Fruit fly (Drosophila melanogaster) whole organism, embryonic: ENCODE data around the gene CG4452.

ENCODE experiments used
- ATbp ChIP-seq: fragments of 200-800 bp; sonication (Bioruptor generic); optimal IDR thresholded peaks from 2 replicates; lab custom pipeline; 2017; ENCODE audit warnings: missing biosample characterization, mild to moderate bottlenecking, missing genetic modification characterization, missing genetic modification reagents
- Bdp1 ChIP-seq: fragments of 200-800 bp; sonication (Bioruptor generic); optimal IDR thresholded peaks from 3 replicates; lab custom pipeline; 2016; ENCODE audit warnings: missing biosample characterization, missing genetic modification characterization
- CG10267 ChIP-seq: fragments of 200-800 bp; sonication (Bioruptor generic); optimal IDR thresholded peaks from 2 replicates; lab custom pipeline; 2018; ENCODE audit warnings: missing biosample characterization, mild to moderate bottlenecking, missing genetic modification characterization, moderate library complexity
- CG10654 ChIP-seq: fragments of 200-800 bp; sonication (Bioruptor generic); optimal IDR thresholded peaks from 2 replicates; lab custom pipeline; 2016; ENCODE audit warnings: missing biosample characterization, missing genetic modification characterization
- CG12104 ChIP-seq: fragments of 200-800 bp; sonication (Bioruptor generic); optimal IDR thresholded peaks from 3 replicates; lab custom pipeline; 2016; ENCODE audit warnings: missing biosample characterization, missing genetic modification characterization
- CG12299 ChIP-seq: fragments of 200-800 bp; sonication (Bioruptor generic); optimal IDR thresholded peaks from 2 replicates; lab custom pipeline; 2018; ENCODE audit warnings: missing biosample characterization, mild to moderate bottlenecking, missing genetic modification characterization
- CG13287 ChIP-seq: fragments of 200-800 bp; sonication (Bioruptor generic); IDR thresholded peaks from 2 replicates; pipeline ENCODE4 v1.3.6; 2022; ENCODE audit warnings: missing biosample characterization, missing genetic modification characterization; ENCODE audit not compliant: partially characterized antibody
- CG13424 ChIP-seq: fragments of 200-800 bp; sonication (Bioruptor generic); optimal IDR thresholded peaks from 2 replicates; lab custom pipeline; 2019; ENCODE audit warnings: missing biosample characterization, mild to moderate bottlenecking, missing genetic modification characterization, moderate library complexity
- CG14710 ChIP-seq: fragments of 200-800 bp; sonication (Bioruptor generic); optimal IDR thresholded peaks from 3 replicates; lab custom pipeline; 2019; ENCODE audit warnings: missing biosample characterization, mild to moderate bottlenecking, missing genetic modification characterization, moderate library complexity
- CG16815 ChIP-seq: fragments of 200-800 bp; sonication (Bioruptor generic); optimal IDR thresholded peaks from 3 replicates; lab custom pipeline; 2017; ENCODE audit warnings: missing biosample characterization, mild to moderate bottlenecking, missing genetic modification characterization
- CG17328 ChIP-seq: fragments of 200-800 bp; sonication (Bioruptor generic); IDR thresholded peaks from 2 replicates; pipeline ENCODE4 v1.3.6; 2022; ENCODE audit warnings: missing biosample characterization, missing genetic modification characterization
- CG17385 ChIP-seq: fragments of 200-800 bp; sonication (Bioruptor generic); optimal IDR thresholded peaks from 3 replicates; lab custom pipeline; 2018; ENCODE audit warnings: missing biosample characterization, mild to moderate bottlenecking, missing genetic modification characterization
- CG18011 ChIP-seq: fragments of 200-800 bp; sonication (Bioruptor generic); optimal IDR thresholded peaks from 2 replicates; lab custom pipeline; 2017; ENCODE audit warnings: missing biosample characterization, missing genetic modification characterization, mild to moderate bottlenecking, moderate library complexity, missing genotype
- CG2116 ChIP-seq: fragments of 200-800 bp; sonication (Bioruptor generic); optimal IDR thresholded peaks from 3 replicates; lab custom pipeline; 2018; ENCODE audit warnings: missing biosample characterization, mild to moderate bottlenecking, missing genetic modification characterization
- CG4730 ChIP-seq: fragments of 200-800 bp; sonication (Bioruptor generic); IDR thresholded peaks from 2 replicates; pipeline ENCODE4 v1.3.6; 2022; ENCODE audit warnings: missing biosample characterization, missing genetic modification characterization
- CG4820 ChIP-seq: fragments of 200-800 bp; sonication (Bioruptor generic); optimal IDR thresholded peaks from 3 replicates; lab custom pipeline; 2016; ENCODE audit warnings: missing biosample characterization, missing genetic modification characterization
- CG6654 ChIP-seq: fragments of 200-800 bp; sonication (Bioruptor generic); optimal IDR thresholded peaks from 2 replicates; lab custom pipeline; 2017; ENCODE audit warnings: missing biosample characterization, mild to moderate bottlenecking, missing genetic modification characterization
- CG6765 ChIP-seq: fragments of 200-800 bp; sonication (Bioruptor generic); optimal IDR thresholded peaks from 3 replicates; lab custom pipeline; 2017; ENCODE audit warnings: missing biosample characterization, mild to moderate bottlenecking, missing genetic modification characterization
- CG7786 ChIP-seq: fragments of 200-800 bp; sonication (Bioruptor generic); optimal IDR thresholded peaks from 2 replicates; lab custom pipeline; 2016; ENCODE audit warnings: missing biosample characterization, missing genetic modification characterization
- CG9727 ChIP-seq: fragments of 200-800 bp; sonication (Bioruptor generic); optimal IDR thresholded peaks from 3 replicates; lab custom pipeline; 2017; ENCODE audit warnings: missing biosample characterization, mild to moderate bottlenecking, missing genetic modification characterization
- CG9817 ChIP-seq: fragments of 200-800 bp; sonication (Bioruptor generic); optimal IDR thresholded peaks from 2 replicates; lab custom pipeline; 2018; ENCODE audit warnings: missing biosample characterization, mild to moderate bottlenecking, missing genetic modification characterization, moderate library complexity
- CG9932 ChIP-seq: fragments of 200-800 bp; sonication (Bioruptor generic); IDR thresholded peaks from 2 replicates; pipeline ENCODE4 v1.3.6; 2022; ENCODE audit warnings: missing biosample characterization, missing genetic modification characterization
- E2f2 ChIP-seq: fragments of 200-800 bp; sonication (Bioruptor generic); IDR thresholded peaks from 2 replicates; pipeline ENCODE4 v1.3.6; 2022; ENCODE audit warnings: missing biosample characterization, missing genetic modification characterization
- Ets97D ChIP-seq: fragments of 200-800 bp; sonication (Bioruptor generic); optimal IDR thresholded peaks from 3 replicates; lab custom pipeline; 2016; ENCODE audit warnings: missing biosample characterization, missing genetic modification characterization
- Hmx ChIP-seq: fragments of 200-800 bp; sonication (Bioruptor generic); optimal IDR thresholded peaks from 2 replicates; lab custom pipeline; 2016; ENCODE audit warnings: missing biosample characterization, missing genetic modification characterization
- Hr78 ChIP-seq, 2 experiments: fragments of 200-800 bp in 1 of 2; fragments of >200 bp in 1 of 2; sonication (Bioruptor generic) in 1 of 2; optimal IDR thresholded peaks; 2 replicates each; lab custom pipeline; 2017 to 2019; ENCODE audit warnings: missing biosample characterization in 2 of 2, missing genetic modification characterization in 2 of 2, mild to moderate bottlenecking in 1 of 2, moderate library complexity in 1 of 2
- Mad ChIP-seq: fragments of 200-800 bp; sonication (Bioruptor generic); optimal IDR thresholded peaks from 2 replicates; lab custom pipeline; 2016; ENCODE audit warnings: missing biosample characterization, missing genetic modification characterization
- Mrtf ChIP-seq: fragments of 200-800 bp; sonication (Bioruptor generic); IDR thresholded peaks from 3 replicates; pipeline ENCODE4 v1.3.6; 2022; ENCODE audit warnings: missing biosample characterization, missing genetic modification characterization
- NFAT ChIP-seq: fragments of 200-800 bp; sonication (Bioruptor generic); IDR thresholded peaks from 2 replicates; pipeline ENCODE4 v1.3.6; 2022; ENCODE audit warnings: missing biosample characterization, missing genetic modification characterization
- Nf-YA ChIP-seq: fragments of 200-800 bp; sonication (Bioruptor generic); IDR thresholded peaks from 2 replicates; pipeline ENCODE4 v1.3.6; 2022; ENCODE audit warnings: missing biosample characterization, missing genetic modification characterization
- Oli ChIP-seq: fragments of 200-800 bp; sonication (Bioruptor generic); optimal IDR thresholded peaks from 2 replicates; lab custom pipeline; 2018; ENCODE audit warnings: missing biosample characterization, mild to moderate bottlenecking, missing genetic modification characterization, moderate library complexity
- Optix ChIP-seq: fragments of 200-800 bp; sonication (Bioruptor generic); IDR thresholded peaks from 3 replicates; pipeline ENCODE4 v1.3.6; 2022; ENCODE audit warnings: missing biosample characterization, missing genetic modification characterization
- Scr ChIP-seq: fragments of 200-800 bp; sonication (Bioruptor generic); IDR thresholded peaks from 2 replicates; pipeline ENCODE4 v1.3.6; 2022; ENCODE audit warnings: missing biosample characterization, missing genetic modification characterization; ENCODE audit not compliant: partially characterized antibody
- Sry-β ChIP-seq: fragments of 200-800 bp; sonication (Bioruptor generic); optimal IDR thresholded peaks from 2 replicates; lab custom pipeline; 2018; ENCODE audit warnings: missing biosample characterization, mild to moderate bottlenecking, missing genetic modification characterization, moderate library complexity
- chm ChIP-seq: fragments of 200-800 bp; sonication (Bioruptor generic); IDR thresholded peaks from 2 replicates; pipeline ENCODE4 v1.3.6; 2022; ENCODE audit warnings: missing biosample characterization, missing genetic modification characterization
- crc ChIP-seq: fragments of 200-800 bp; sonication (Bioruptor generic); optimal IDR thresholded peaks from 2 replicates; lab custom pipeline; 2016; ENCODE audit warnings: missing biosample characterization, missing genetic modification characterization
- dati ChIP-seq: fragments of 200-800 bp; sonication (Bioruptor generic); IDR thresholded peaks from 2 replicates; pipeline ENCODE4 v1.3.6; 2022; ENCODE audit warnings: missing biosample characterization, missing genetic modification characterization
- gem ChIP-seq: fragments of 200-800 bp; sonication (Bioruptor generic); optimal IDR thresholded peaks from 2 replicates; lab custom pipeline; 2019; ENCODE audit warnings: missing biosample characterization, mild to moderate bottlenecking, missing genetic modification characterization, moderate library complexity
- gfzf ChIP-seq: fragments of 200-800 bp; sonication (Bioruptor generic); optimal IDR thresholded peaks from 2 replicates; lab custom pipeline; 2016; ENCODE audit warnings: missing biosample characterization, mild to moderate bottlenecking, missing genetic modification characterization, moderate library complexity
- hbn ChIP-seq: fragments of 200-800 bp; sonication (Bioruptor generic); IDR thresholded peaks from 2 replicates; pipeline ENCODE4 v1.3.6; 2022; ENCODE audit warnings: missing biosample characterization, missing genetic modification characterization; ENCODE audit not compliant: partially characterized antibody
- ind ChIP-seq: fragments of 200-800 bp; sonication (Bioruptor generic); optimal IDR thresholded peaks from 3 replicates; lab custom pipeline; 2016; ENCODE audit warnings: missing biosample characterization, missing genetic modification characterization
- oc ChIP-seq: fragments of 200-800 bp; sonication (Bioruptor generic); optimal IDR thresholded peaks from 2 replicates; lab custom pipeline; 2018; ENCODE audit warnings: missing biosample characterization, mild to moderate bottlenecking, missing genetic modification characterization, moderate library complexity
- odd ChIP-seq: fragments of 200-800 bp; sonication (Bioruptor generic); optimal IDR thresholded peaks from 2 replicates; lab custom pipeline; 2017; ENCODE audit warnings: missing biosample characterization, mild to moderate bottlenecking, missing genetic modification characterization
- p53 ChIP-seq: fragments of 200-800 bp; sonication (Bioruptor generic); optimal IDR thresholded peaks from 2 replicates; lab custom pipeline; 2016; ENCODE audit warnings: missing biosample characterization, missing genetic modification characterization
- pita ChIP-seq: fragments of 200-800 bp; sonication (Bioruptor generic); optimal IDR thresholded peaks from 2 replicates; lab custom pipeline; 2017; ENCODE audit warnings: missing biosample characterization, mild to moderate bottlenecking, missing genetic modification characterization
- ro ChIP-seq: fragments of 200-800 bp; sonication (Bioruptor generic); IDR thresholded peaks from 2 replicates; pipeline ENCODE4 v1.3.6; 2022; ENCODE audit warnings: missing biosample characterization, missing genetic modification characterization
- seq ChIP-seq: fragments of 200-800 bp; sonication (Bioruptor generic); IDR thresholded peaks from 2 replicates; pipeline ENCODE4 v1.3.6; 2022; ENCODE audit warnings: missing biosample characterization, missing genetic modification characterization
- stc ChIP-seq: fragments of 200-800 bp; sonication (Bioruptor generic); IDR thresholded peaks from 2 replicates; pipeline ENCODE4 v1.3.6; 2022; ENCODE audit warnings: missing biosample characterization, missing genetic modification characterization

Gene CG4452

dm6 chr3L:9377198-9378035 is 10.2 kb downstream of the CG4452 start, which contains the start of gene Hsp26 (continued):
- TF ChIP-seq Ets97D (GFP tag; lab: Kevin White, UChicago) = peak; percentile 46
- TF ChIP-seq NFAT = peak; percentile 49; the same call in 1 of the 2 replicates
- peak; percentile 65 for TF ChIP-seq CG4730 (GFP tag; lab: Robert Waterston, UW)
- TF ChIP-seq oc (tag; lab: Kevin White, UChicago) = peak; percentile 86
- peak; percentile 68; the same call in 1 of the 2 replicates for TF ChIP-seq E2f2 (GFP tag; lab: Robert Waterston, UW)
- TF ChIP-seq CG18011 = peak; percentile 62
- peak; percentile 67 for TF ChIP-seq CG4820
- TF ChIP-seq ro (GFP tag; lab: Robert Waterston, UW) = peak; percentile 46; the same call in 1 of the 2 replicates
- peak; percentile 40; the same call in 1 of the 2 replicates for TF ChIP-seq Nf-YA (GFP tag; lab: Robert Waterston, UW)
- TF ChIP-seq chm (GFP tag; lab: Robert Waterston, UW) = peak; percentile 94
- peak; percentile 69 for TF ChIP-seq CG14710
- no peak for TF ChIP-seq pita (GFP tag; lab: Kevin White, UChicago)
- no peak for TF ChIP-seq hbn (GFP tag; lab: Robert Waterston, UW)
- TF ChIP-seq Mrtf (GFP tag; lab: Robert Waterston, UW) = peak; percentile 55; the same call in 1 of the 3 replicates
- TF ChIP-seq Sry-β = no peak
- TF ChIP-seq CG13424 (tag; lab: Kevin White, UChicago) = peak; percentile 87
- TF ChIP-seq CG6654 (GFP tag; lab: Kevin White, UChicago) = peak; percentile 38
- peak; percentile 74 for TF ChIP-seq CG6765 (GFP tag; lab: Kevin White, UChicago)
- peak; percentile 91 for TF ChIP-seq CG17328 (GFP tag; lab: Robert Waterston, UW)
- TF ChIP-seq Optix (GFP tag; lab: Robert Waterston, UW) = peak; percentile 23; the same call in 1 of the 3 replicates
- TF ChIP-seq crc (GFP tag; lab: Kevin White, UChicago) = peak; percentile 84
- TF ChIP-seq CG12299 = peak; percentile 63
- TF ChIP-seq Hmx (GFP tag; lab: Kevin White, UChicago) = peak; percentile 55
- TF ChIP-seq dati (GFP tag; lab: Robert Waterston, UW) = 0 out of 2 replicates have a peak, but pooled peaks have one; percentile 19
- TF ChIP-seq ind = peak; percentile 69
- TF ChIP-seq CG9727 (GFP tag; lab: Kevin White, UChicago) = peak; percentile 74
- no peak for TF ChIP-seq Scr (GFP tag; lab: Robert Waterston, UW)
- peak; percentile 92 for TF ChIP-seq stc
- TF ChIP-seq p53 (GFP tag; lab: Kevin White, UChicago) = peak; percentile 63
- TF ChIP-seq CG10267 = peak; percentile 77
- TF ChIP-seq Hr78 (GFP tag; optimal IDR thresholded peaks at IDR 0.05; lab: Kevin White, UChicago) = peak in 1 of 2 experiments; percentile 64
- TF ChIP-seq CG13287 (GFP tag; lab: Robert Waterston, UW) = no peak; the same call in 1 of the 2 replicates
- TF ChIP-seq ATbp (GFP tag; lab: Kevin White, UChicago) = peak; percentile 87
- peak; percentile 88 for TF ChIP-seq seq (GFP tag; lab: Robert Waterston, UW)
- TF ChIP-seq gem = peak; percentile 92
- TF ChIP-seq CG7786 (GFP tag; lab: Kevin White, UChicago) = peak; percentile 83
- TF ChIP-seq gfzf (GFP tag; lab: Kevin White, UChicago) = no peak
- peak; percentile 45 for TF ChIP-seq CG12104 (GFP tag; lab: Kevin White, UChicago)
- TF ChIP-seq Oli (tag; lab: Kevin White, UChicago) = peak; percentile 86
- TF ChIP-seq CG9932 (GFP tag; lab: Robert Waterston, UW) = peak; percentile 61
- peak; percentile 86 for TF ChIP-seq odd
- peak; percentile 56 for TF ChIP-seq CG10654 (GFP tag; lab: Kevin White, UChicago)
- TF ChIP-seq CG9817 (tag; lab: Kevin White, UChicago) = peak; percentile 52
- peak; percentile 85 for TF ChIP-seq CG17385
- TF ChIP-seq CG16815 = peak; percentile 40
- TF ChIP-seq Bdp1 (GFP tag; lab: Kevin White, UChicago) = peak; percentile 70
- TF ChIP-seq CG2116 (GFP tag; lab: Kevin White, UChicago) = peak; percentile 54
- TF ChIP-seq Mad = peak; percentile 61
